Fruit fly (Drosophila melanogaster): ENCODE measurements around the gene Cox11.

Cox11 gene

dm6 chr2L:5546518-5547287, 19.9 kb downstream of the Cox11 start, which contains the start of gene Oscillin (continued):
- TF ChIP-seq NK7.1 (GFP tag; optimal IDR thresholded peaks at IDR 0.05): no peak
- no peak for TF ChIP-seq pb (GFP tag; optimal IDR thresholded peaks at IDR 0.05)
- TF ChIP-seq CG3281 (GFP tag; optimal IDR thresholded peaks at IDR 0.05): peak; percentile 80
- TF ChIP-seq CG17568 (GFP tag; optimal IDR thresholded peaks at IDR 0.05): no peak
- TF ChIP-seq cas (GFP tag; IDR thresholded peaks at IDR 0.05): peak; percentile 36; the same call in 1 of the 2 replicates
- peak; percentile 78 for TF ChIP-seq tna (GFP tag; IDR thresholded peaks at IDR 0.05; ENCODE audit: partially characterized antibody)
- TF ChIP-seq tup (GFP tag; optimal IDR thresholded peaks at IDR 0.05): no peak
- peak; percentile 70 for TF ChIP-seq Taf1 (GFP tag; IDR thresholded peaks at IDR 0.05)
- peak; percentile 85 for TF ChIP-seq Ssrp (tag; optimal IDR thresholded peaks at IDR 0.05)
- TF ChIP-seq CG1832 (GFP tag; optimal IDR thresholded peaks at IDR 0.05): no peak
- no peak for TF ChIP-seq CG8478 (optimal IDR thresholded peaks at IDR 0.05)
- TF ChIP-seq ab (GFP tag; optimal IDR thresholded peaks at IDR 0.05): no peak
- TF ChIP-seq Ets65A (GFP tag): no peak
- TF ChIP-seq Elba2 (GFP tag; optimal IDR thresholded peaks at IDR 0.05): no peak
- peak; percentile 49 for TF ChIP-seq Six4 (GFP tag; optimal IDR thresholded peaks at IDR 0.05)
- TF ChIP-seq CG32767 (GFP tag; IDR thresholded peaks at IDR 0.05): peak; percentile 78
- TF ChIP-seq CG6791 (GFP tag; IDR thresholded peaks at IDR 0.05; ENCODE audit: partially characterized antibody): peak; percentile 95
- peak; percentile 66 for TF ChIP-seq CG12299 (tag; optimal IDR thresholded peaks at IDR 0.05)
- no peak for TF ChIP-seq dan (GFP tag; IDR thresholded peaks at IDR 0.05)
- peak; percentile 71 for TF ChIP-seq sim (GFP tag; IDR thresholded peaks at IDR 0.05)
- TF ChIP-seq CG3407 (GFP tag; optimal IDR thresholded peaks at IDR 0.05): peak; percentile 38
- TF ChIP-seq CG11723 (GFP tag; optimal IDR thresholded peaks at IDR 0.05): peak; percentile 61
- TF ChIP-seq CG16813 (GFP tag; IDR thresholded peaks at IDR 0.05; ENCODE audit: partially characterized antibody): peak; percentile 68; the same call in 2 of the 3 replicates
- TF ChIP-seq CG7271 (tag; optimal IDR thresholded peaks at IDR 0.05): peak; percentile 35
- TF ChIP-seq CG2199 (GFP tag; IDR thresholded peaks at IDR 0.05): 0 out of 3 replicates have a peak, but pooled peaks have one; percentile 25
- TF ChIP-seq sc (optimal IDR thresholded peaks at IDR 0.05): no peak
- TF ChIP-seq sc (GFP tag; optimal IDR thresholded peaks at IDR 0.05): no peak
- TF ChIP-seq CG10654 (GFP tag; optimal IDR thresholded peaks at IDR 0.05): peak; percentile 58
- TF ChIP-seq scrt (GFP tag; optimal IDR thresholded peaks at IDR 0.05): peak; percentile 52
- peak; percentile 89 for TF ChIP-seq phol (tag; optimal IDR thresholded peaks at IDR 0.05)
- no peak for TF ChIP-seq gcm (GFP tag; optimal IDR thresholded peaks at IDR 0.05)
- no peak for TF ChIP-seq CrebB (tag; optimal IDR thresholded peaks at IDR 0.05)
- no peak for TF ChIP-seq sens-2 (GFP tag; IDR thresholded peaks at IDR 0.05)
- no peak for TF ChIP-seq br (optimal IDR thresholded peaks at IDR 0.05)
- peak; percentile 67 for TF ChIP-seq CG5245 (GFP tag; optimal IDR thresholded peaks at IDR 0.05)
- TF ChIP-seq dati (GFP tag; IDR thresholded peaks at IDR 0.05): peak; percentile 49; the same call in 1 of the 2 replicates
- no peak for TF ChIP-seq CG14965 (GFP tag; optimal IDR thresholded peaks at IDR 0.05; ENCODE audit: borderline replicate concordance)
- no peak for TF ChIP-seq bigmax (GFP tag; optimal IDR thresholded peaks at IDR 0.05)
- TF ChIP-seq trem (tag; optimal IDR thresholded peaks at IDR 0.05): peak; percentile 69
- TF ChIP-seq pho (GFP tag; optimal IDR thresholded peaks at IDR 0.05): peak; percentile 30
- peak; percentile 72; the same call in 2 of the 3 replicates for TF ChIP-seq croc (GFP tag; conservative IDR thresholded peaks at IDR 0.05)
- TF ChIP-seq Sox102F (GFP tag; optimal IDR thresholded peaks at IDR 0.05): peak; percentile 91
- peak; percentile 45 for TF ChIP-seq CG30431 (GFP tag; optimal IDR thresholded peaks at IDR 0.05)
- TF ChIP-seq ato (GFP tag; IDR thresholded peaks at IDR 0.05; ENCODE audit: partially characterized antibody): peak; percentile 81; the same call in 1 of the 2 replicates
- peak; percentile 84 for TF ChIP-seq H2.0 (GFP tag; IDR thresholded peaks at IDR 0.05)
- TF ChIP-seq CHES-1-like (GFP tag; optimal IDR thresholded peaks at IDR 0.05): no peak
- TF ChIP-seq CG2889 (GFP tag; IDR thresholded peaks at IDR 0.05): no peak
- peak; percentile 74 for TF ChIP-seq fd3F (GFP tag; optimal IDR thresholded peaks at IDR 0.05)
- TF ChIP-seq CG14014 (GFP tag; IDR thresholded peaks at IDR 0.05): peak; percentile 91
- peak; percentile 66 for TF ChIP-seq Atf-2 (GFP tag; optimal IDR thresholded peaks at IDR 0.05)

Data from whole organism, embryonic.